Worm (Caenorhabditis elegans): ENCODE results near the gene H11E01.2.

DNA sequence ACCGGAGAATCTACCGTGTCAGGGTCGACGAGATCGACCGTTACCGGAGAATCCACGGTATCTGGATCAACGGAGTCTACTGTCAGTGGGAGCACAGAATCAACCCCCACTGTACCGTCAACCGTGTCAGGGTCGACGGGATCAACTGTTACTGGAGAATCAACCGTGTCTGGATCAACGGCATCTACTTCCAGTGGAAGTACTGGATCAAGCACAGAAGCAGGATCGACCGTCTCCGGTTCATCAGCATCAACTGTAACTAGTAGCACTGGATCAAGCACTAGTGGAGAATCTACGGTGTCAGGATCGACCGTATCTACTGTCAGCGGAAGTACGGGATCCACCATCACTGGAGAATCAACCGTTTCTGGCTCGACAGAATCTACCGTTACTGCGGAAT lies 48.9 kb upstream of the H11E01.2 start, which contains the start of gene H02F09.2:
- TF ChIP-seq him-1 (tag; optimal IDR thresholded peaks at IDR 0.05) (no peak), dao-5 (tag; optimal IDR thresholded peaks at IDR 0.05) (no peak)
